Fruit fly (Drosophila melanogaster): ENCODE measurements around the gene Atg17.

Gene Atg17

DNA sequence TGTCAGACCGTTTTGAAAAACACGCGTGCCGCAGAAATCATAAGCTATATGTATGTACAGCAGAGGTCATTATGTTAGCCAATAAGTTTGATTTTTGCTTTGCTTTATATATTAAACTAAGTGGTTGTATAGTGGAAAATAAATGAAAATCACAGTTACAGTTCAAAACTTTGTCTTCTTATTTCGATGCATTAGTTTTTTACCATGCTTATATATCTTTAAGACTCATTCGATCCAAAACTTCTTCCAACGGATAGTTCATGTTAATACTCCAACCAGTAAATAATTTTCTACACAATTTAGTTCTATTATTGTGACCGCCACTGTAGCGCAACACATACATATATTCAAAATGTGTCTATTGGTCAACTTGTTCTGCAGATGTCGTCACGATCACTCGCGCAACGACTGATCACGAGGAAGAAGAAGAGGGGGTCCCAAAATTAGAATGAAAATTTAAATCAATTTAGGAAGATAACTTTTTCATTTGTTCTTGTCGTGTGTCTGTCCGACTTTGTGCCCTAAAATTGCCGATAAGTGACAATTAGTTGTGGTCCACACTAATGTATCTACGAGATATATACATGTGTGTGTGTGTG lies 36.1 kb downstream of the Atg17 start (continued):
- TF ChIP-seq Taf1 (GFP tag; IDR thresholded peaks at IDR 0.05) = no peak
- no peak for TF ChIP-seq CG12744 (GFP tag; optimal IDR thresholded peaks at IDR 0.05)
- TF ChIP-seq CG15073 (GFP tag; optimal IDR thresholded peaks at IDR 0.05) = no peak
- TF ChIP-seq CG34422 (GFP tag; IDR thresholded peaks at IDR 0.05) = peak; percentile 53; the same call in 2 of the 3 replicates
- no peak for TF ChIP-seq CG6175 (GFP tag; IDR thresholded peaks at IDR 0.05)
- no peak for TF ChIP-seq CG18764 (GFP tag; optimal IDR thresholded peaks at IDR 0.05)
- no peak for TF ChIP-seq da (GFP tag; optimal IDR thresholded peaks at IDR 0.05)
- TF ChIP-seq Fer3 (tag; optimal IDR thresholded peaks at IDR 0.05) = no peak
- peak; percentile 82 for TF ChIP-seq gem (tag; optimal IDR thresholded peaks at IDR 0.05)
- TF ChIP-seq Neu2 (GFP tag; optimal IDR thresholded peaks at IDR 0.05; ENCODE audit: borderline replicate concordance) = no peak
- TF ChIP-seq NC2α (GFP tag; optimal IDR thresholded peaks at IDR 0.05) = no peak
- no peak for TF ChIP-seq Fer2 (tag; optimal IDR thresholded peaks at IDR 0.05)
- TF ChIP-seq psq (GFP tag; optimal IDR thresholded peaks at IDR 0.05) = no peak
- TF ChIP-seq Asciz (GFP tag; optimal IDR thresholded peaks at IDR 0.05) = peak; percentile 72
- peak; percentile 79 for TF ChIP-seq CG15269 (tag; optimal IDR thresholded peaks at IDR 0.05)
- no peak for TF ChIP-seq Scr (GFP tag; IDR thresholded peaks at IDR 0.05; ENCODE audit: partially characterized antibody)
- peak; percentile 59 for TF ChIP-seq CG18619 (GFP tag; optimal IDR thresholded peaks at IDR 0.05)
- peak; percentile 89 for TF ChIP-seq sens (GFP tag)
- TF ChIP-seq CG6854 (GFP tag; optimal IDR thresholded peaks at IDR 0.05) = no peak
- TF ChIP-seq lab (GFP tag; optimal IDR thresholded peaks at IDR 0.05) = peak; percentile 66
- no peak for TF ChIP-seq CG3995 (GFP tag; optimal IDR thresholded peaks at IDR 0.05)
- peak; percentile 74 for TF ChIP-seq CG7839 (tag; optimal IDR thresholded peaks at IDR 0.05)
- TF ChIP-seq CG10959 (GFP tag; IDR thresholded peaks at IDR 0.05) = no peak
- no peak for TF ChIP-seq unpg (GFP tag; optimal IDR thresholded peaks at IDR 0.05)
- no peak for TF ChIP-seq chinmo (GFP tag; IDR thresholded peaks at IDR 0.05; ENCODE audit: partially characterized antibody)
- TF ChIP-seq Sox102F (GFP tag; optimal IDR thresholded peaks at IDR 0.05) = peak; percentile 71
- peak; percentile 17; the same call in 1 of the 2 replicates for TF ChIP-seq CG10366 (GFP tag; IDR thresholded peaks at IDR 0.05)
- TF ChIP-seq nau (GFP tag; optimal IDR thresholded peaks at IDR 0.05) = no peak
- no peak for TF ChIP-seq CG4707 (GFP tag; optimal IDR thresholded peaks at IDR 0.05)
- TF ChIP-seq gcm (GFP tag; optimal IDR thresholded peaks at IDR 0.05) = peak; percentile 54
- TF ChIP-seq HLH3B (GFP tag; IDR thresholded peaks at IDR 0.05) = 0 out of 2 replicates have a peak, but pooled peaks have one; percentile 33
- TF ChIP-seq Side (GFP tag; optimal IDR thresholded peaks at IDR 0.05) = peak; percentile 44
- no peak for TF ChIP-seq CG3065 (GFP tag; optimal IDR thresholded peaks at IDR 0.05)
- TF ChIP-seq hth (optimal IDR thresholded peaks at IDR 0.05) = no peak
- TF ChIP-seq CG9215 (GFP tag; IDR thresholded peaks at IDR 0.05) = peak; percentile 35; the same call in 1 of the 2 replicates
- TF ChIP-seq Tbp (GFP tag; optimal IDR thresholded peaks at IDR 0.05) = no peak
- no peak for TF ChIP-seq CG14050 (GFP tag; IDR thresholded peaks at IDR 0.05)
- peak; percentile 57 for TF ChIP-seq CG9817 (tag; optimal IDR thresholded peaks at IDR 0.05)
- no peak for TF ChIP-seq CG3838 (GFP tag; optimal IDR thresholded peaks at IDR 0.05)
- peak; percentile 49; the same call in 1 of the 2 replicates for TF ChIP-seq CG8765 (GFP tag; IDR thresholded peaks at IDR 0.05)
- no peak for TF ChIP-seq CG2129 (GFP tag; IDR thresholded peaks at IDR 0.05; ENCODE audit: partially characterized antibody)
- no peak for TF ChIP-seq dmrt11E (tag; optimal IDR thresholded peaks at IDR 0.05)
- peak; percentile 47 for TF ChIP-seq sd (tag; optimal IDR thresholded peaks at IDR 0.05)
- peak; percentile 63 for TF ChIP-seq bcd (GFP tag; optimal IDR thresholded peaks at IDR 0.05)
- peak; percentile 61 for TF ChIP-seq CG6765 (GFP tag; optimal IDR thresholded peaks at IDR 0.05)
- TF ChIP-seq CG6791 (GFP tag; IDR thresholded peaks at IDR 0.05; ENCODE audit: partially characterized antibody) = no peak
- TF ChIP-seq CG1832 (GFP tag; optimal IDR thresholded peaks at IDR 0.05) = no peak
- TF ChIP-seq CG5180 (GFP tag; optimal IDR thresholded peaks at IDR 0.05) = no peak
- no peak for TF ChIP-seq CTCF (GFP tag; optimal IDR thresholded peaks at IDR 0.05)
- TF ChIP-seq kni (GFP tag; optimal IDR thresholded peaks at IDR 0.05) = no peak
